Fruit fly (Drosophila melanogaster) whole organism, pupa: ENCODE results near the gene CG15390.
A peak's percentile ranks its signal among the peaks of the same experiment; 100 is the strongest.

Source experiments
- CG10348 ChIP-seq: fragments of 200-800 bp; sonication (Bioruptor generic); IDR thresholded peaks from 2 replicates; pipeline ENCODE4 v1.3.6; 2022; ENCODE audit warnings: missing biosample characterization, missing genetic modification characterization
- CG12605 ChIP-seq: fragments of 200-800 bp; sonication (Bioruptor generic); IDR thresholded peaks from 2 replicates; pipeline ENCODE4 v1.3.6; 2022; ENCODE audit warnings: missing biosample characterization, missing genetic modification characterization
- CG14655 ChIP-seq: fragments of 200-800 bp; sonication (Bioruptor generic); optimal IDR thresholded peaks from 3 replicates; lab custom pipeline; 2017; ENCODE audit warnings: mild to moderate bottlenecking, missing biosample characterization, missing genetic modification reagents, missing genetic modification characterization
- CG15710 ChIP-seq: fragments of 200-800 bp; sonication (Bioruptor generic); optimal IDR thresholded peaks from 2 replicates; lab custom pipeline; 2018; ENCODE audit warnings: missing biosample characterization, mild to moderate bottlenecking, missing genetic modification characterization, moderate library complexity
- CG32121 ChIP-seq: fragments of 200-800 bp; sonication (Bioruptor generic); IDR thresholded peaks from 2 replicates; pipeline ENCODE4 v1.3.6; 2022; ENCODE audit warnings: missing biosample characterization, missing genetic modification characterization

dm6 chr2L:2363626-2364147 lies 10.8 kb upstream of the CG15390 start:
- TF ChIP-seq CG32121 (GFP tag; lab: Robert Waterston, UW) (peak; percentile 97), CG15710 (peak; percentile 95), CG10348 (GFP tag; lab: Robert Waterston, UW) (peak; percentile 67), CG14655 (GFP tag; lab: Kevin White, UChicago) (peak; percentile 97), CG12605 (peak; percentile 94)
